Worm (Caenorhabditis elegans) whole organism, L1 larva: ENCODE data around the gene B0024.3.
A peak's percentile ranks its signal among the peaks of the same experiment; 100 is the strongest.

Experiments used
- C34B4.2 ChIP-seq: sonication (generic microtip); optimal IDR thresholded peaks from 2 replicates; lab custom pipeline; 2017; ENCODE audit warnings: mild to moderate bottlenecking, missing genetic modification characterization, missing compliant biosample characterization
- blmp-1 ChIP-seq: fragments of 150-350 bp; optimal IDR thresholded peaks from 2 replicates; lab custom pipeline; 2014; ENCODE audit warnings: missing biosample characterization, missing genetic modification characterization
- dpl-1 ChIP-seq, 3 experiments: fragments of 150-350 bp in 2 of 3; sonication (generic microtip) in 1 of 3; optimal IDR thresholded peaks; 2 replicates each; lab custom pipeline; 2014 to 2017; ENCODE audit warnings: missing biosample characterization in 3 of 3, missing genetic modification characterization in 3 of 3, missing genetic modification reagents in 3 of 3
- egl-27 ChIP-seq, 2 experiments: fragments of 150-350 bp in 1 of 2; sonication (generic microtip); optimal IDR thresholded peaks; 3 replicates each; lab custom pipeline; 2017 to 2018; ENCODE audit warnings: missing biosample characterization in 2 of 2, missing genetic modification characterization in 2 of 2, missing genetic modification reagents in 2 of 2
- grh-1 ChIP-seq: fragments of 200-800 bp; sonication (Bioruptor generic); IDR thresholded peaks from 2 replicates; pipeline ENCODE4 v1.3.6; 2022; ENCODE audit warnings: missing genetic modification reagents, missing genetic modification characterization, missing compliant biosample characterization
- hlh-17 ChIP-seq: fragments of 200-800 bp; sonication (Bioruptor generic); optimal IDR thresholded peaks from 2 replicates; lab custom pipeline; 2018; ENCODE audit warnings: missing genetic modification characterization, mild to moderate bottlenecking, missing compliant biosample characterization, moderate library complexity, borderline replicate concordance
- hlh-4 ChIP-seq: sonication (generic microtip); optimal IDR thresholded peaks from 2 replicates; lab custom pipeline; 2016; ENCODE audit warnings: mild to moderate bottlenecking, missing genetic modification characterization, missing compliant biosample characterization
- nhr-20 ChIP-seq: sonication (generic microtip); optimal IDR thresholded peaks from 2 replicates; lab custom pipeline; 2016; ENCODE audit warnings: mild to moderate bottlenecking, missing genetic modification characterization, missing compliant biosample characterization
- nhr-237 ChIP-seq: fragments of 150-350 bp; optimal IDR thresholded peaks from 2 replicates; lab custom pipeline; 2014; ENCODE audit warnings: missing biosample characterization, missing genetic modification characterization
- nhr-90 ChIP-seq: sonication (generic microtip); optimal IDR thresholded peaks from 2 replicates; lab custom pipeline; 2016; ENCODE audit warnings: mild to moderate bottlenecking, missing genetic modification characterization, missing compliant biosample characterization; ENCODE audit not compliant: poor library complexity
- rnt-1 ChIP-seq: sonication (generic microtip); optimal IDR thresholded peaks from 2 replicates; lab custom pipeline; 2016; ENCODE audit warnings: mild to moderate bottlenecking, missing genetic modification characterization, moderate library complexity, missing compliant biosample characterization
- unc-86 ChIP-seq: sonication (generic microtip); optimal IDR thresholded peaks from 2 replicates; lab custom pipeline; 2016; ENCODE audit warnings: missing genetic modification characterization, missing compliant biosample characterization

- TF ChIP-seq nhr-237 (tag; lab: Kevin White, UChicago) (no peak), hlh-4 (tag; lab: Kevin White, UChicago) (no peak), grh-1 (GFP tag; lab: Robert Waterston, UW) (no peak), nhr-20 (peak; percentile 81), C34B4.2 (tag; lab: Kevin White, UChicago) (no peak), unc-86 (tag; lab: Kevin White, UChicago) (peak; percentile 45), rnt-1 (tag; lab: Kevin White, UChicago) (peak; percentile 97), hlh-17 (GFP tag; lab: Kevin White, UChicago) (no peak), dpl-1 (GFP tag; optimal IDR thresholded peaks at IDR 0.05; lab: Kevin White, UChicago) (peak; percentile 37 to 62 (median 58)), blmp-1 (tag; lab: Kevin White, UChicago) (peak; percentile 60), egl-27 (tag; optimal IDR thresholded peaks at IDR 0.05; lab: Kevin White, UChicago) (no peak), nhr-90 (peak; percentile 83)
Observed at ce11 chrV:10320101-10320761, 32.9 kb downstream of the B0024.3 start, which contains the start of the genes gna-1 and B0024.13.
